Worm (Caenorhabditis elegans) whole organism, L4 larva: ENCODE measurements around the gene F26F12.2.

Experiments
- D1046.2 ChIP-seq: fragments of 200-800 bp; sonication (Bioruptor generic); IDR thresholded peaks from 2 replicates; pipeline ENCODE4 v1.3.6; 2022; ENCODE audit warnings: missing genetic modification characterization, missing compliant biosample characterization
- F10B5.3 ChIP-seq: sonication (generic microtip); optimal IDR thresholded peaks from 2 replicates; lab custom pipeline; 2016; ENCODE audit warnings: mild to moderate bottlenecking, missing genetic modification characterization, missing compliant biosample characterization
- F44E2.7 ChIP-seq: fragments of 200-800 bp; sonication (Bioruptor generic); IDR thresholded peaks from 2 replicates; pipeline ENCODE4 v2.1.2; 2022; ENCODE audit warnings: missing genetic modification characterization, missing compliant biosample characterization
- F49E8.2 ChIP-seq: sonication (generic microtip); optimal IDR thresholded peaks from 2 replicates; lab custom pipeline; 2016; ENCODE audit warnings: missing compliant biosample characterization, mild to moderate bottlenecking, missing genetic modification characterization, borderline replicate concordance
- aha-1 ChIP-seq: fragments of 150-350 bp; peaks from one replicate; lab custom pipeline; 2014; ENCODE audit warnings: missing biosample characterization, missing genetic modification characterization
- arid-1 ChIP-seq: fragments of 200-800 bp; sonication (Bioruptor generic); conservative IDR thresholded peaks from 2 replicates; pipeline ENCODE4 v1.3.6; 2022; ENCODE audit warnings: missing genetic modification reagents, missing genetic modification characterization, missing compliant biosample characterization
- ceh-20 ChIP-seq: fragments of 200-800 bp; sonication (Bioruptor generic); IDR thresholded peaks from 2 replicates; pipeline ENCODE4 v1.3.6; 2022; ENCODE audit warnings: missing genetic modification reagents, missing genetic modification characterization, missing compliant biosample characterization
- ceh-28 ChIP-seq: fragments of 150-350 bp; optimal IDR thresholded peaks from 2 replicates; lab custom pipeline; 2014; ENCODE audit warnings: missing biosample characterization, missing genetic modification reagents, missing genetic modification characterization
- ceh-62 ChIP-seq: sonication (generic microtip); optimal IDR thresholded peaks from 2 replicates; lab custom pipeline; 2017; ENCODE audit warnings: missing biosample characterization, missing genetic modification characterization
- ceh-82 ChIP-seq: sonication (generic microtip); optimal IDR thresholded peaks from 2 replicates; lab custom pipeline; 2017; ENCODE audit warnings: missing biosample characterization, missing genetic modification characterization
- cey-2 ChIP-seq: sonication (generic microtip); optimal IDR thresholded peaks from 3 replicates; lab custom pipeline; 2017; ENCODE audit warnings: missing genetic modification characterization, mild to moderate bottlenecking, missing compliant biosample characterization, antibody characterized with exemption, borderline replicate concordance; ENCODE audit not compliant: insufficient read depth
- ctbp-1 ChIP-seq: fragments of 200-800 bp; sonication (Bioruptor generic); IDR thresholded peaks from 2 replicates; pipeline ENCODE4 v1.3.6; 2022; ENCODE audit warnings: missing genetic modification reagents, missing genetic modification characterization, missing compliant biosample characterization
- daf-16 ChIP-seq, 3 experiments: sonication (generic microtip); optimal IDR thresholded peaks; 2 replicates each; lab custom pipeline; 2016 to 2017; ENCODE audit warnings: missing genetic modification characterization in 3 of 3, missing genetic modification reagents in 3 of 3, mild to moderate bottlenecking in 2 of 3, missing compliant biosample characterization in 2 of 3, missing biosample characterization in 1 of 3, moderate library complexity in 1 of 3
- daf-8 ChIP-seq: fragments of 200-800 bp; sonication (Bioruptor generic); IDR thresholded peaks from 2 replicates; pipeline ENCODE4 v1.3.6; 2022; ENCODE audit warnings: missing genetic modification characterization, missing compliant biosample characterization
- duxl-1 ChIP-seq: sonication (generic microtip); optimal IDR thresholded peaks from 2 replicates; lab custom pipeline; 2016; ENCODE audit warnings: mild to moderate bottlenecking, missing genetic modification characterization, moderate library complexity, missing compliant biosample characterization; ENCODE audit not compliant: poor library complexity
- fos-1 ChIP-seq: fragments of 150-350 bp; optimal IDR thresholded peaks from 2 replicates; lab custom pipeline; 2014; ENCODE audit warnings: missing biosample characterization, missing genetic modification characterization
- hlh-11 ChIP-seq: fragments of 200-800 bp; sonication (Bioruptor generic); optimal IDR thresholded peaks from 2 replicates; lab custom pipeline; 2018; ENCODE audit warnings: mild to moderate bottlenecking, missing genetic modification characterization, missing compliant biosample characterization
- jun-1 ChIP-seq: fragments of 150-350 bp; optimal IDR thresholded peaks from 2 replicates; lab custom pipeline; 2014; ENCODE audit warnings: missing biosample characterization, missing genetic modification reagents, missing genetic modification characterization
- lim-7 ChIP-seq: fragments of 200-800 bp; sonication (Bioruptor generic); IDR thresholded peaks from 2 replicates; pipeline ENCODE4 v1.3.6; 2022; ENCODE audit warnings: missing genetic modification characterization, missing compliant biosample characterization
- lin-15B ChIP-seq: fragments of 150-350 bp; sonication (generic microtip); optimal IDR thresholded peaks from 3 replicates; lab custom pipeline; 2014; ENCODE audit warnings: missing biosample characterization, missing genetic modification characterization
- lir-3 ChIP-seq: sonication (generic microtip); optimal IDR thresholded peaks from 2 replicates; lab custom pipeline; 2016; ENCODE audit warnings: mild to moderate bottlenecking, missing genetic modification characterization, missing compliant biosample characterization
- mdl-1 ChIP-seq, 2 experiments: fragments of 150-350 bp in 1 of 2; sonication (generic microtip) in 1 of 2; optimal IDR thresholded peaks; 2 replicates each; lab custom pipeline; 2014 to 2017; ENCODE audit warnings: missing biosample characterization in 2 of 2, missing genetic modification characterization in 2 of 2
- nhr-11 ChIP-seq: fragments of 150-350 bp; optimal IDR thresholded peaks from 2 replicates; lab custom pipeline; 2014; ENCODE audit warnings: missing biosample characterization, missing genetic modification characterization
- nhr-28 ChIP-seq: fragments of 150-350 bp; optimal IDR thresholded peaks from 2 replicates; lab custom pipeline; 2014; ENCODE audit warnings: missing biosample characterization, missing genetic modification characterization
- nhr-41 ChIP-seq: fragments of 200-800 bp; sonication (Bioruptor generic); IDR thresholded peaks from 2 replicates; pipeline ENCODE4 v1.3.6; 2022; ENCODE audit warnings: missing genetic modification reagents, missing genetic modification characterization, missing compliant biosample characterization
- nhr-6 ChIP-seq: fragments of 150-350 bp; optimal IDR thresholded peaks from 2 replicates; lab custom pipeline; 2014; ENCODE audit warnings: missing biosample characterization, missing genetic modification characterization
- nhr-77 ChIP-seq: fragments of 150-350 bp; optimal IDR thresholded peaks from 2 replicates; lab custom pipeline; 2014; ENCODE audit warnings: missing biosample characterization, missing genetic modification characterization
- pha-4 ChIP-seq, 2 experiments: fragments of 150-350 bp in 1 of 2; fragments of 200-800 bp in 1 of 2; sonication (Bioruptor generic) in 1 of 2; IDR thresholded peaks in 1 of 2; optimal IDR thresholded peaks in 1 of 2; 2 replicates each; pipeline versions ENCODE4 v1.3.6 to Lab custom; 2014 to 2022; ENCODE audit warnings: missing genetic modification characterization in 2 of 2, missing genetic modification reagents in 2 of 2, missing biosample characterization in 1 of 2, missing compliant biosample characterization in 1 of 2
- rbr-2 ChIP-seq: sonication (generic microtip); optimal IDR thresholded peaks from 2 replicates; lab custom pipeline; 2016; ENCODE audit warnings: missing genotype, missing genetic modification characterization, missing compliant biosample characterization
- saeg-2 ChIP-seq: fragments of 200-800 bp; sonication (Bioruptor generic); IDR thresholded peaks from 2 replicates; pipeline ENCODE4 v1.3.6; 2022; ENCODE audit warnings: missing genetic modification reagents, missing genetic modification characterization, missing compliant biosample characterization
- set-16 ChIP-seq: fragments of 200-800 bp; sonication (Bioruptor generic); IDR thresholded peaks from 2 replicates; pipeline ENCODE4 v1.3.6; 2022; ENCODE audit warnings: missing genetic modification reagents, missing genetic modification characterization, missing compliant biosample characterization
- spr-1 ChIP-seq: sonication (generic microtip); optimal IDR thresholded peaks from 2 replicates; lab custom pipeline; 2016; ENCODE audit warnings: mild to moderate bottlenecking, missing genetic modification characterization, missing compliant biosample characterization
- unc-62 ChIP-seq, 3 experiments: fragments of 150-350 bp in 1 of 3; sonication (generic microtip); optimal IDR thresholded peaks in 2 of 3; peaks in 1 of 3; 1 replicate in 1 of 3; 2 replicates in 2 of 3; lab custom pipeline; 2014 to 2017; ENCODE audit warnings: missing biosample characterization in 3 of 3, missing genetic modification characterization in 3 of 3, missing genetic modification reagents in 3 of 3, missing genotype in 1 of 3
- zag-1 ChIP-seq: fragments of 150-350 bp; optimal IDR thresholded peaks from 2 replicates; lab custom pipeline; 2014; ENCODE audit warnings: missing biosample characterization, missing genetic modification characterization
- zfp-3 ChIP-seq: fragments of 200-800 bp; sonication (Bioruptor generic); conservative IDR thresholded peaks from 2 replicates; pipeline ENCODE4 v1.3.6; 2022; ENCODE audit warnings: missing genetic modification reagents, missing genetic modification characterization, missing compliant biosample characterization

The F26F12.2 gene

ce11 chrV:5865085-5865484 lies 26.7 kb upstream of the F26F12.2 start, which contains the start of gene F26F12.5:
TSS of gene F26F12.5 (minus strand) at chrV:5865185.
- TF ChIP-seq ceh-82, result no peak
- no peak for TF ChIP-seq daf-8 (GFP tag; lab: Robert Waterston, UW)
- TF ChIP-seq duxl-1 (tag; lab: Kevin White, UChicago), result no peak
- peak in 1 of 2 experiments; percentile 19 for TF ChIP-seq unc-62 (GFP tag; optimal IDR thresholded peaks at IDR 0.05 in 1 of 2; lab: Kevin White, UChicago)
- TF ChIP-seq unc-62 (tag; optimal IDR thresholded peaks at IDR 0.05; lab: Kevin White, UChicago), result no peak
- TF ChIP-seq lir-3 (tag; lab: Kevin White, UChicago), result no peak
- no peak for TF ChIP-seq D1046.2

ce11 chrV:5862479-5863188 lies 24.2 kb upstream of the F26F12.2 start, which contains the start of gene F26F12.8:
TSS of gene F26F12.8 (minus strand) at chrV:5862529.
- TF ChIP-seq saeg-2 (GFP tag; lab: Robert Waterston, UW) (no peak), nhr-77 (tag; lab: Kevin White, UChicago) (no peak), nhr-28 (tag; lab: Kevin White, UChicago) (no peak), aha-1 (tag; lab: Kevin White, UChicago) (peak; percentile 67)

- TF ChIP-seq ceh-28 (tag; lab: Kevin White, UChicago) (no peak), pha-4 (GFP tag; IDR thresholded peaks at IDR 0.05; lab: Robert Waterston, UW) (no peak), pha-4 (tag; optimal IDR thresholded peaks at IDR 0.05; lab: Kevin White, UChicago) (no peak), ceh-20 (GFP tag; lab: Robert Waterston, UW) (no peak), F44E2.7 (GFP tag; lab: Robert Waterston, UW) (no peak), zfp-3 (GFP tag; lab: Robert Waterston, UW) (no peak), set-16 (GFP tag; lab: Robert Waterston, UW) (no peak), fos-1 (tag; lab: Kevin White, UChicago) (no peak), D1046.2 (no peak), spr-1 (tag; lab: Kevin White, UChicago) (no peak), lim-7 (GFP tag; lab: Robert Waterston, UW) (no peak), lin-15B (tag; lab: Kevin White, UChicago) (no peak)
- TF ChIP-seq, all 104 proteins: peak for 0
Measured at ce11 chrV:5852084-5852483, 13.7 kb upstream of the F26F12.2 start.

- no peak for TF ChIP-seq F49E8.2 (tag; lab: Kevin White, UChicago)
- peak; percentile 29 for TF ChIP-seq hlh-11 (tag; lab: Kevin White, UChicago)
- peak; percentile 12 for TF ChIP-seq nhr-28 (tag; lab: Kevin White, UChicago)
- TF ChIP-seq rbr-2 (tag; lab: Kevin White, UChicago), result peak; percentile 15
- no peak for TF ChIP-seq unc-62 (GFP tag; optimal IDR thresholded peaks at IDR 0.05 in 1 of 2; lab: Kevin White, UChicago)
- no peak for TF ChIP-seq unc-62 (tag; optimal IDR thresholded peaks at IDR 0.05; lab: Kevin White, UChicago)
- TF ChIP-seq jun-1 (tag; lab: Kevin White, UChicago), result no peak
- no peak for TF ChIP-seq F10B5.3 (tag; lab: Kevin White, UChicago)
- no peak for TF ChIP-seq cey-2 (tag; lab: Kevin White, UChicago)
- TF ChIP-seq daf-16 (GFP tag; optimal IDR thresholded peaks at IDR 0.05; lab: Kevin White, UChicago), result peak in 1 of 2 experiments; percentile 67
- no peak for TF ChIP-seq daf-16 (tag; optimal IDR thresholded peaks at IDR 0.05; lab: Kevin White, UChicago)
- TF ChIP-seq nhr-11, result peak; percentile 38
- TF ChIP-seq nhr-41 (GFP tag; lab: Robert Waterston, UW), result no peak
Measured at ce11 chrV:5851631-5852030, 13.2 kb upstream of the F26F12.2 start.

- TF ChIP-seq jun-1 (tag; lab: Kevin White, UChicago) (no peak), mdl-1 (tag; optimal IDR thresholded peaks at IDR 0.05; lab: Kevin White, UChicago) (no peak), zag-1 (no peak), ceh-62 (tag; lab: Kevin White, UChicago) (no peak), arid-1 (GFP tag; lab: Robert Waterston, UW) (no peak), nhr-6 (tag; lab: Kevin White, UChicago) (no peak), ctbp-1 (no peak), aha-1 (tag; lab: Kevin White, UChicago) (peak; percentile 74)
Measured at ce11 chrV:5850671-5851070, 12.3 kb upstream of the F26F12.2 start.
